Worm (Caenorhabditis elegans) whole organism, early embryonic: ENCODE results near the gene mrps-7.

ENCODE experiments used
- B0310.2 ChIP-seq: sonication (generic microtip); optimal IDR thresholded peaks from 2 replicates; lab custom pipeline; 2016; ENCODE audit warnings: mild to moderate bottlenecking, missing genetic modification characterization, missing compliant biosample characterization
- aly-1 ChIP-seq: sonication (generic microtip); optimal IDR thresholded peaks from 2 replicates; lab custom pipeline; 2016; ENCODE audit warnings: missing genetic modification characterization, missing compliant biosample characterization
- ama-1 ChIP-seq: fragments of 150-350 bp; optimal IDR thresholded peaks from 2 replicates; lab custom pipeline; 2014
- ceh-36 ChIP-seq: sonication (generic microtip); optimal IDR thresholded peaks from 2 replicates; lab custom pipeline; 2016; ENCODE audit warnings: missing genetic modification characterization, inconsistent platforms, missing compliant biosample characterization
- flt-1 ChIP-seq: fragments of 200-800 bp; sonication (Bioruptor generic); IDR thresholded peaks from 2 replicates; pipeline ENCODE4 v1.3.6; 2022; ENCODE audit warnings: missing genetic modification characterization, missing compliant biosample characterization
- hmbx-1 ChIP-seq: sonication (generic microtip); optimal IDR thresholded peaks from 2 replicates; lab custom pipeline; 2016; ENCODE audit warnings: mild to moderate bottlenecking, missing genetic modification characterization, missing compliant biosample characterization
- hmg-4 ChIP-seq: fragments of 200-800 bp; sonication (Bioruptor generic); optimal IDR thresholded peaks from 2 replicates; lab custom pipeline; 2018; ENCODE audit warnings: mild to moderate bottlenecking, missing genetic modification characterization, missing compliant biosample characterization
- sea-1 ChIP-seq: fragments of 200-800 bp; sonication (Bioruptor generic); conservative IDR thresholded peaks from 2 replicates; pipeline ENCODE4 v1.3.6; 2022; ENCODE audit warnings: missing genetic modification characterization, missing compliant biosample characterization
- tbx-11 ChIP-seq: fragments of 200-800 bp; sonication (Bioruptor generic); IDR thresholded peaks from 2 replicates; pipeline ENCODE4 v1.3.6; 2022; ENCODE audit warnings: missing genetic modification characterization, missing compliant biosample characterization
- tbx-37 ChIP-seq: fragments of 200-800 bp; sonication (Bioruptor generic); conservative IDR thresholded peaks from 2 replicates; pipeline ENCODE4 v1.3.6; 2022; ENCODE audit warnings: missing genetic modification reagents, missing genetic modification characterization, missing compliant biosample characterization
- tra-4 ChIP-seq: sonication (generic microtip); optimal IDR thresholded peaks from 2 replicates; lab custom pipeline; 2017; ENCODE audit warnings: missing genetic modification characterization, missing compliant biosample characterization

ce11 chrIV:14760845-14761244, 6.7 kb downstream of the mrps-7 start, which contains the start of gene ptp-5.2:
- TF ChIP-seq ceh-36 (tag; lab: Kevin White, UChicago) (no peak), tra-4 (tag; lab: Kevin White, UChicago) (no peak), tbx-37 (GFP tag; lab: Robert Waterston, UW) (no peak), ama-1 (no peak), sea-1 (GFP tag; lab: Robert Waterston, UW) (no peak), tbx-11 (no peak), aly-1 (tag; lab: Kevin White, UChicago) (no peak), flt-1 (no peak), B0310.2 (tag; lab: Kevin White, UChicago) (no peak), hmg-4 (GFP tag; lab: Kevin White, UChicago) (no peak), hmbx-1 (tag; lab: Kevin White, UChicago) (no peak)
